Worm (Caenorhabditis elegans): ENCODE measurements around the gene R160.14.

Gene R160.14

ce11 chrX:4371988-4372387 is at the start of gene R160.14:
R160.14 (minus strand) TSS chrX:4372088.
- no peak for TF ChIP-seq flt-1 (GFP tag; IDR thresholded peaks at IDR 0.05)
- TF ChIP-seq T22C8.4 (GFP tag; IDR thresholded peaks at IDR 0.05), result no peak
- TF ChIP-seq tab-1 (GFP tag; IDR thresholded peaks at IDR 0.05), result no peak
- TF ChIP-seq ref-1 (GFP tag; conservative IDR thresholded peaks at IDR 0.05), result no peak
- no peak for TF ChIP-seq ztf-29 (GFP tag; IDR thresholded peaks at IDR 0.05)
- TF ChIP-seq med-1 (GFP tag; optimal IDR thresholded peaks at IDR 0.05; ENCODE audit: insufficient read depth), result no peak
- TF ChIP-seq ztf-23 (GFP tag; IDR thresholded peaks at IDR 0.05), result no peak

- no peak for TF ChIP-seq tab-1 (GFP tag; IDR thresholded peaks at IDR 0.05)
- no peak for TF ChIP-seq ztf-29 (GFP tag; IDR thresholded peaks at IDR 0.05)
- no peak for TF ChIP-seq flt-1 (GFP tag; IDR thresholded peaks at IDR 0.05)
- TF ChIP-seq cog-1 (tag; optimal IDR thresholded peaks at IDR 0.05), result no peak
- no peak for TF ChIP-seq klf-2 (GFP tag; conservative IDR thresholded peaks at IDR 0.05)
- no peak for TF ChIP-seq ztf-23 (GFP tag; IDR thresholded peaks at IDR 0.05)
- TF ChIP-seq med-1 (GFP tag; optimal IDR thresholded peaks at IDR 0.05; ENCODE audit: insufficient read depth), result no peak
- no peak for TF ChIP-seq ref-1 (GFP tag; conservative IDR thresholded peaks at IDR 0.05)
- TF ChIP-seq T22C8.4 (GFP tag; IDR thresholded peaks at IDR 0.05), result no peak
Observed at ce11 chrX:4418751-4419150, 46.9 kb upstream of the R160.14 start, which contains the start of gene dop-1. dop-1 (minus strand) TSS chrX:4418851.

ce11 chrX:4415289-4415688 is 43.4 kb upstream of the R160.14 start:
- TF ChIP-seq ref-1 (GFP tag; conservative IDR thresholded peaks at IDR 0.05), result no peak
- no peak for TF ChIP-seq flt-1 (GFP tag; IDR thresholded peaks at IDR 0.05)
- no peak for TF ChIP-seq med-1 (GFP tag; optimal IDR thresholded peaks at IDR 0.05; ENCODE audit: insufficient read depth)
- TF ChIP-seq cog-1 (tag; optimal IDR thresholded peaks at IDR 0.05), result no peak
- no peak for TF ChIP-seq ztf-29 (GFP tag; IDR thresholded peaks at IDR 0.05)
- no peak for TF ChIP-seq T22C8.4 (GFP tag; IDR thresholded peaks at IDR 0.05)
- TF ChIP-seq ztf-23 (GFP tag; IDR thresholded peaks at IDR 0.05), result no peak
- TF ChIP-seq tab-1 (GFP tag; IDR thresholded peaks at IDR 0.05), result no peak
- no peak for TF ChIP-seq klf-2 (GFP tag; conservative IDR thresholded peaks at IDR 0.05)

- TF ChIP-seq cog-1 (tag; optimal IDR thresholded peaks at IDR 0.05) (no peak), flt-1 (GFP tag; IDR thresholded peaks at IDR 0.05) (no peak), T22C8.4 (GFP tag; IDR thresholded peaks at IDR 0.05) (no peak), ztf-29 (GFP tag; IDR thresholded peaks at IDR 0.05) (no peak), tab-1 (GFP tag; IDR thresholded peaks at IDR 0.05) (no peak), klf-2 (GFP tag; conservative IDR thresholded peaks at IDR 0.05) (no peak), ref-1 (GFP tag; conservative IDR thresholded peaks at IDR 0.05) (no peak), ztf-23 (GFP tag; IDR thresholded peaks at IDR 0.05) (no peak), med-1 (GFP tag; optimal IDR thresholded peaks at IDR 0.05; ENCODE audit: insufficient read depth) (no peak)
Observed at ce11 chrX:4413206-4413605, 41.3 kb upstream of the R160.14 start.

- TF ChIP-seq klf-2 (GFP tag; conservative IDR thresholded peaks at IDR 0.05), result no peak
- no peak for TF ChIP-seq tab-1 (GFP tag; IDR thresholded peaks at IDR 0.05)
- TF ChIP-seq med-1 (GFP tag; optimal IDR thresholded peaks at IDR 0.05; ENCODE audit: insufficient read depth), result no peak
- no peak for TF ChIP-seq ref-1 (GFP tag; conservative IDR thresholded peaks at IDR 0.05)
- TF ChIP-seq T22C8.4 (GFP tag; IDR thresholded peaks at IDR 0.05), result no peak
- no peak for TF ChIP-seq cog-1 (tag; optimal IDR thresholded peaks at IDR 0.05)
- TF ChIP-seq ztf-23 (GFP tag; IDR thresholded peaks at IDR 0.05), result no peak
- no peak for TF ChIP-seq flt-1 (GFP tag; IDR thresholded peaks at IDR 0.05)
- no peak for TF ChIP-seq ztf-29 (GFP tag; IDR thresholded peaks at IDR 0.05)
Observed at ce11 chrX:4410280-4410911, 38.5 kb upstream of the R160.14 start.

ce11 chrX:4409591-4410279 is 37.8 kb upstream of the R160.14 start:
- no peak for TF ChIP-seq flt-1 (GFP tag; IDR thresholded peaks at IDR 0.05)
- no peak for TF ChIP-seq cog-1 (tag; optimal IDR thresholded peaks at IDR 0.05)
- TF ChIP-seq ztf-23 (GFP tag; IDR thresholded peaks at IDR 0.05), result no peak
- TF ChIP-seq T22C8.4 (GFP tag; IDR thresholded peaks at IDR 0.05), result no peak
- no peak for TF ChIP-seq ref-1 (GFP tag; conservative IDR thresholded peaks at IDR 0.05)
- TF ChIP-seq tab-1 (GFP tag; IDR thresholded peaks at IDR 0.05), result no peak
- no peak for TF ChIP-seq med-1 (GFP tag; optimal IDR thresholded peaks at IDR 0.05; ENCODE audit: insufficient read depth)
- TF ChIP-seq klf-2 (GFP tag; conservative IDR thresholded peaks at IDR 0.05), result no peak
- no peak for TF ChIP-seq ztf-29 (GFP tag; IDR thresholded peaks at IDR 0.05)

- TF ChIP-seq ztf-23 (GFP tag; IDR thresholded peaks at IDR 0.05) (no peak), ztf-29 (GFP tag; IDR thresholded peaks at IDR 0.05) (no peak), flt-1 (GFP tag; IDR thresholded peaks at IDR 0.05) (no peak), cog-1 (tag; optimal IDR thresholded peaks at IDR 0.05) (no peak), klf-2 (GFP tag; conservative IDR thresholded peaks at IDR 0.05) (no peak), tab-1 (GFP tag; IDR thresholded peaks at IDR 0.05) (no peak), ref-1 (GFP tag; conservative IDR thresholded peaks at IDR 0.05) (no peak), T22C8.4 (GFP tag; IDR thresholded peaks at IDR 0.05) (no peak)
Observed at ce11 chrX:4408466-4408865, 36.6 kb upstream of the R160.14 start.

ce11 chrX:4404717-4405116 is 32.8 kb upstream of the R160.14 start:
- TF ChIP-seq flt-1 (GFP tag; IDR thresholded peaks at IDR 0.05), result no peak
- TF ChIP-seq ztf-29 (GFP tag; IDR thresholded peaks at IDR 0.05), result no peak
- TF ChIP-seq cog-1 (tag; optimal IDR thresholded peaks at IDR 0.05), result no peak
- TF ChIP-seq ztf-23 (GFP tag; IDR thresholded peaks at IDR 0.05), result no peak
- TF ChIP-seq med-1 (GFP tag; optimal IDR thresholded peaks at IDR 0.05; ENCODE audit: insufficient read depth), result no peak
- no peak for TF ChIP-seq T22C8.4 (GFP tag; IDR thresholded peaks at IDR 0.05)
- TF ChIP-seq klf-2 (GFP tag; conservative IDR thresholded peaks at IDR 0.05), result no peak
- no peak for TF ChIP-seq tab-1 (GFP tag; IDR thresholded peaks at IDR 0.05)
- TF ChIP-seq ref-1 (GFP tag; conservative IDR thresholded peaks at IDR 0.05), result no peak

ce11 chrX:4402854-4403253 is 31.0 kb upstream of the R160.14 start, which contains the start of gene D1079.1:
D1079.1 (plus strand) TSS chrX:4403154.
- TF ChIP-seq cog-1 (tag; optimal IDR thresholded peaks at IDR 0.05) (no peak), ztf-23 (GFP tag; IDR thresholded peaks at IDR 0.05) (no peak), T22C8.4 (GFP tag; IDR thresholded peaks at IDR 0.05) (no peak), tab-1 (GFP tag; IDR thresholded peaks at IDR 0.05) (no peak), klf-2 (GFP tag; conservative IDR thresholded peaks at IDR 0.05) (no peak), ztf-29 (GFP tag; IDR thresholded peaks at IDR 0.05) (no peak), med-1 (GFP tag; optimal IDR thresholded peaks at IDR 0.05; ENCODE audit: insufficient read depth) (no peak), flt-1 (GFP tag; IDR thresholded peaks at IDR 0.05) (no peak), ref-1 (GFP tag; conservative IDR thresholded peaks at IDR 0.05) (no peak)

Measured in whole organism, midembryonic.